Worm (Caenorhabditis elegans) whole organism, L2 larva: Measurements from ENCODE around the gene srg-62.

Source experiments
- C34F6.9 ChIP-seq: fragments of 150-350 bp; optimal IDR thresholded peaks from 2 replicates; lab custom pipeline; 2014; ENCODE audit warnings: missing biosample characterization, missing genetic modification characterization
- F13H6.1 ChIP-seq: sonication (generic microtip); optimal IDR thresholded peaks from 2 replicates; lab custom pipeline; 2016; ENCODE audit warnings: missing genetic modification characterization, missing compliant biosample characterization
- Y55F3AM.14 ChIP-seq: fragments of 200-800 bp; sonication (Bioruptor generic); optimal IDR thresholded peaks from 2 replicates; lab custom pipeline; 2018; ENCODE audit warnings: mild to moderate bottlenecking, missing genetic modification characterization, missing compliant biosample characterization
- alr-1 ChIP-seq: fragments of 150-350 bp; optimal IDR thresholded peaks from 2 replicates; lab custom pipeline; 2014; ENCODE audit warnings: missing biosample characterization, missing genetic modification characterization
- blmp-1 ChIP-seq: sonication (generic microtip); optimal IDR thresholded peaks from 2 replicates; lab custom pipeline; 2017; ENCODE audit warnings: missing genetic modification characterization, mild to moderate bottlenecking, missing compliant biosample characterization, antibody characterized with exemption, moderate library complexity; ENCODE audit not compliant: insufficient read depth
- ceh-16 ChIP-seq: fragments of 150-350 bp; optimal IDR thresholded peaks from 2 replicates; lab custom pipeline; 2014; ENCODE audit warnings: missing biosample characterization, missing genetic modification characterization
- crh-2 ChIP-seq: sonication (generic microtip); optimal IDR thresholded peaks from 2 replicates; lab custom pipeline; 2017; ENCODE audit warnings: missing biosample characterization, missing genetic modification characterization
- elt-1 ChIP-seq: fragments of 150-350 bp; optimal IDR thresholded peaks from 2 replicates; lab custom pipeline; 2014; ENCODE audit warnings: missing biosample characterization, missing genetic modification characterization
- elt-3 ChIP-seq: sonication (generic microtip); optimal IDR thresholded peaks from 2 replicates; lab custom pipeline; 2017; ENCODE audit warnings: missing biosample characterization, missing genetic modification characterization
- fos-1 ChIP-seq: fragments of 150-350 bp; optimal IDR thresholded peaks from 2 replicates; lab custom pipeline; 2014; ENCODE audit warnings: missing biosample characterization, missing genetic modification characterization
- gmeb-1 ChIP-seq: fragments of 150-350 bp; optimal IDR thresholded peaks from 2 replicates; lab custom pipeline; 2014; ENCODE audit warnings: missing biosample characterization, missing genetic modification characterization
- lin-11 ChIP-seq: fragments of 150-350 bp; sonication (generic microtip); optimal IDR thresholded peaks from 2 replicates; lab custom pipeline; 2014; ENCODE audit warnings: missing biosample characterization, missing genetic modification characterization, inconsistent platforms, mixed read lengths
- lin-13 ChIP-seq: fragments of 150-350 bp; optimal IDR thresholded peaks from 2 replicates; lab custom pipeline; 2014; ENCODE audit warnings: missing biosample characterization, missing genetic modification reagents, missing genetic modification characterization
- lsy-2 ChIP-seq, 2 experiments: fragments of 150-350 bp in 1 of 2; sonication (generic microtip) in 1 of 2; optimal IDR thresholded peaks; 2 replicates each; lab custom pipeline; 2014 to 2017; ENCODE audit warnings: missing biosample characterization in 2 of 2, missing genetic modification characterization in 2 of 2
- mab-5 ChIP-seq: fragments of 150-350 bp; optimal IDR thresholded peaks from 2 replicates; lab custom pipeline; 2014; ENCODE audit warnings: missing biosample characterization, missing genetic modification characterization
- mdl-1 ChIP-seq, 2 experiments: fragments of 150-350 bp in 1 of 2; sonication (generic microtip) in 1 of 2; optimal IDR thresholded peaks; 2 replicates each; lab custom pipeline; 2017; ENCODE audit warnings: missing biosample characterization in 2 of 2, missing genetic modification characterization in 2 of 2
- nhr-12 ChIP-seq: fragments of 150-350 bp; optimal IDR thresholded peaks from 2 replicates; lab custom pipeline; 2014; ENCODE audit warnings: missing biosample characterization, missing genetic modification characterization
- nhr-129 ChIP-seq: fragments of 150-350 bp; optimal IDR thresholded peaks from 2 replicates; lab custom pipeline; 2014; ENCODE audit warnings: missing biosample characterization, missing genetic modification characterization
- nhr-21 ChIP-seq: fragments of 150-350 bp; optimal IDR thresholded peaks from 2 replicates; lab custom pipeline; 2014; ENCODE audit warnings: missing biosample characterization, missing genetic modification characterization
- nhr-23 ChIP-seq: fragments of 150-350 bp; optimal IDR thresholded peaks from 2 replicates; lab custom pipeline; 2014; ENCODE audit warnings: missing biosample characterization, missing genetic modification reagents, missing genetic modification characterization
- nhr-237 ChIP-seq: fragments of 150-350 bp; optimal IDR thresholded peaks from 2 replicates; lab custom pipeline; 2014; ENCODE audit warnings: missing biosample characterization, missing genetic modification characterization
- nhr-25 ChIP-seq: fragments of 150-350 bp; sonication (generic microtip); optimal IDR thresholded peaks from 3 replicates; lab custom pipeline; 2014; ENCODE audit warnings: missing biosample characterization, missing genetic modification characterization
- nhr-6 ChIP-seq: fragments of 150-350 bp; optimal IDR thresholded peaks from 2 replicates; lab custom pipeline; 2014; ENCODE audit warnings: missing biosample characterization, missing genetic modification characterization
- nhr-77 ChIP-seq: fragments of 150-350 bp; optimal IDR thresholded peaks from 2 replicates; lab custom pipeline; 2014; ENCODE audit warnings: missing biosample characterization, missing genetic modification characterization
- peb-1 ChIP-seq: fragments of 150-350 bp; optimal IDR thresholded peaks from 2 replicates; lab custom pipeline; 2014; ENCODE audit warnings: missing biosample characterization, missing genetic modification characterization
- skn-1 ChIP-seq: sonication (generic microtip); optimal IDR thresholded peaks from 2 replicates; lab custom pipeline; 2017; ENCODE audit warnings: missing biosample characterization, missing genetic modification characterization
- sma-3 ChIP-seq: sonication (generic microtip); optimal IDR thresholded peaks from 2 replicates; lab custom pipeline; 2016; ENCODE audit warnings: missing genetic modification reagents, missing genetic modification characterization, missing compliant biosample characterization
- sma-9 ChIP-seq, 2 experiments: fragments of 150-350 bp in 1 of 2; sonication (generic microtip) in 1 of 2; optimal IDR thresholded peaks; 2 replicates each; lab custom pipeline; 2014 to 2016; ENCODE audit warnings: missing genetic modification characterization in 2 of 2, mild to moderate bottlenecking in 1 of 2, missing biosample characterization in 1 of 2, missing compliant biosample characterization in 1 of 2, missing genetic modification reagents in 1 of 2, moderate library complexity in 1 of 2
- snpc-4 ChIP-seq: fragments of 150-350 bp; optimal IDR thresholded peaks from 2 replicates; lab custom pipeline; 2014; ENCODE audit warnings: missing biosample characterization, missing genetic modification characterization
- unc-39 ChIP-seq: fragments of 150-350 bp; optimal IDR thresholded peaks from 2 replicates; lab custom pipeline; 2014; ENCODE audit warnings: missing biosample characterization, missing genetic modification characterization
- unc-55 ChIP-seq: fragments of 150-350 bp; sonication (generic microtip); optimal IDR thresholded peaks from 3 replicates; lab custom pipeline; 2014; ENCODE audit warnings: missing biosample characterization, missing genetic modification reagents, missing genetic modification characterization
- zag-1 ChIP-seq: fragments of 150-350 bp; optimal IDR thresholded peaks from 2 replicates; lab custom pipeline; 2014; ENCODE audit warnings: missing biosample characterization, missing genetic modification characterization
- ztf-1 ChIP-seq: fragments of 200-800 bp; sonication (Bioruptor generic); conservative IDR thresholded peaks from 2 replicates; pipeline ENCODE4 v1.3.6; 2022; ENCODE audit warnings: missing genetic modification characterization, missing compliant biosample characterization
- ztf-11 ChIP-seq: sonication (generic microtip); optimal IDR thresholded peaks from 2 replicates; lab custom pipeline; 2017; ENCODE audit warnings: missing biosample characterization, missing genetic modification characterization

The srg-62 gene

DNA sequence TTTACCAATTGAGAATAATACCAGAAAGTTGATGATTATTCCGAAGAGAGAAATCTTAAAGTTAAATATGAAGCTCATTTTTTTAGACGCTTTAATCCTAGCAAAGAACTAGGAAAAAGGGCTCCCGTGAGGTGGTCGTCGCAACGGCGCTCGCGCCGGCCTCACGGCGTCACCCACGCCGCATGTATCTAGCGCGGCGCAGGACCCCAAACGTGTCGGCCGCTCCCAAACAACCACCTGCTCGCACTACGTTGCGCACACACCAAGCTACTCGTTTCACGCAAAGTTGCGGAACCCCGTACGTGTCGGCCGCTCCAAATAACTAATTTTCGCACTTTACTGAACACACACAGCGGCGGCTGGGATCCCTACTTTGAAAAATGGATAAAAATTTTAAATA is 4.2 kb upstream of the srg-62 start:
- no peak for TF ChIP-seq skn-1 (tag; lab: Kevin White, UChicago)
- no peak for TF ChIP-seq F13H6.1 (tag; lab: Kevin White, UChicago)
- TF ChIP-seq nhr-77, result no peak
- no peak for TF ChIP-seq ztf-11
- no peak for TF ChIP-seq lin-11 (tag; lab: Kevin White, UChicago)
- TF ChIP-seq mdl-1 (tag; optimal IDR thresholded peaks at IDR 0.05; lab: Kevin White, UChicago), result no peak
- TF ChIP-seq nhr-12 (tag; lab: Kevin White, UChicago), result no peak
- TF ChIP-seq alr-1, result no peak
- TF ChIP-seq ceh-16 (tag; lab: Kevin White, UChicago), result no peak
- TF ChIP-seq nhr-237 (tag; lab: Kevin White, UChicago), result no peak
- no peak for TF ChIP-seq sma-9 (GFP tag; optimal IDR thresholded peaks at IDR 0.05; lab: Kevin White, UChicago)
- TF ChIP-seq sma-9 (tag; optimal IDR thresholded peaks at IDR 0.05; lab: Kevin White, UChicago), result no peak
- TF ChIP-seq peb-1 (tag; lab: Kevin White, UChicago), result no peak
- TF ChIP-seq elt-3 (tag; lab: Kevin White, UChicago), result no peak
- TF ChIP-seq crh-2, result no peak
- no peak for TF ChIP-seq sma-3 (GFP tag; lab: Kevin White, UChicago)
- no peak for TF ChIP-seq nhr-6 (tag; lab: Kevin White, UChicago)
- no peak for TF ChIP-seq nhr-21
- TF ChIP-seq mab-5 (tag; lab: Kevin White, UChicago), result no peak

ce11 chrV:2740228-2740627 is 2.0 kb downstream of the srg-62 start, which contains the start of gene srg-61:
Gene srg-61 (minus strand): TSS chrV:2740328.
- TF ChIP-seq mdl-1 (tag; optimal IDR thresholded peaks at IDR 0.05; lab: Kevin White, UChicago) (no peak), lsy-2 (tag; optimal IDR thresholded peaks at IDR 0.05; lab: Kevin White, UChicago) (no peak), blmp-1 (no peak), ztf-11 (no peak), fos-1 (tag; lab: Kevin White, UChicago) (no peak), snpc-4 (tag; lab: Kevin White, UChicago) (no peak), nhr-21 (no peak), ztf-1 (GFP tag; lab: Robert Waterston, UW) (no peak)

- no peak for TF ChIP-seq nhr-23 (tag; lab: Kevin White, UChicago)
- no peak for TF ChIP-seq lin-13 (GFP tag; lab: Kevin White, UChicago)
- TF ChIP-seq snpc-4 (tag; lab: Kevin White, UChicago), result peak; percentile 8
These were observed 2.6 kb downstream of the srg-62 start for ce11 chrV:2739607-2740006.

DNA sequence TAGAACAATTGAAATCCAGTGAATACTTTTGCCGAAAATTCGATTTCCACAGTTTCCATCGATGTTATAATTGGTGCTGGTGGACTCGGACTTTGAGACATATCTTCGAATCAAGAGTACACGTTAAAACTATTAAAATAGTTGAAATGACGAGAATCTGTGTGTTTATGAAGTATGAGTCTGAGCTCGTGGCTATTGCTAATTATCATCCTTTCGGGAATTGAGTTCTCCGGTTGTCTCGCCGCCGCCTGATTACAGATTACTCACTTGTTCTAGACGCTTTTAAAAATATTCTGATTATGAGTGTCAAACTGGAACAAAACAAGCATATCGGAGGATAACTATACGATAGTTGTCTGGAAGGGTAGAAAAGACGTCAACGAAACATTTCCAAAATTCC is 4.0 kb downstream of the srg-62 start, which contains the start of gene srg-56:
Gene srg-56 (minus strand): TSS at position 101 of the 400 bp plus-strand sequence.
- TF ChIP-seq zag-1 (no peak), ztf-11 (no peak), sma-3 (GFP tag; lab: Kevin White, UChicago) (no peak), lsy-2 (tag; optimal IDR thresholded peaks at IDR 0.05; lab: Kevin White, UChicago) (no peak), gmeb-1 (tag; lab: Kevin White, UChicago) (no peak), lin-13 (GFP tag; lab: Kevin White, UChicago) (no peak), peb-1 (tag; lab: Kevin White, UChicago) (no peak), alr-1 (no peak), nhr-25 (tag; lab: Kevin White, UChicago) (no peak), sma-9 (GFP tag; optimal IDR thresholded peaks at IDR 0.05; lab: Kevin White, UChicago) (no peak), sma-9 (tag; optimal IDR thresholded peaks at IDR 0.05; lab: Kevin White, UChicago) (no peak), nhr-23 (tag; lab: Kevin White, UChicago) (no peak), elt-1 (tag; lab: Kevin White, UChicago) (no peak), nhr-77 (no peak)

DNA sequence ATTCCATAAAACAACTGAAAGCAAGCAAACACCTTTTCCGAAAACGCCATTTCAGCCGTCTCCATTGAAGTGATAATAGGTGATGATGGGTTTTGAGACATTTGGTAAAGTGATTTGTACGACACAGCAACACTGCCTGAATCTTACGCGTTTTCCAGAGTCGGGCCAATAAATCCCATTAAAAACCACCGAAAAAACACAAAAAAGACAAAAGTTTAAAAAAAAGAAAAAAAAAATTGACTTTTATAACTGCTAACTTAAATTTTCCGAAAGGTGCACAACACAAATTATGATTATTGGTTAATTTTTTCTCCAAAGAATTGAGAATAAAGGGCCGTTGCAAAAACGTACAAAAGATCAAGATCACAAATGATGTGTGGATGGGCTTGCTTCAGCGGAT is 7.8 kb downstream of the srg-62 start, which contains the start of gene srg-57:
Gene srg-57 (minus strand): TSS at position 101 of the 400 bp plus-strand sequence.
- TF ChIP-seq Y55F3AM.14 (GFP tag; lab: Kevin White, UChicago), result no peak
- no peak for TF ChIP-seq nhr-129 (tag; lab: Kevin White, UChicago)
- no peak for TF ChIP-seq unc-39 (tag; lab: Kevin White, UChicago)
- no peak for TF ChIP-seq nhr-12 (tag; lab: Kevin White, UChicago)
- TF ChIP-seq fos-1 (tag; lab: Kevin White, UChicago), result no peak
- no peak for TF ChIP-seq lin-11 (tag; lab: Kevin White, UChicago)
- TF ChIP-seq mdl-1 (tag; optimal IDR thresholded peaks at IDR 0.05; lab: Kevin White, UChicago), result no peak
- no peak for TF ChIP-seq snpc-4 (tag; lab: Kevin White, UChicago)
- no peak for TF ChIP-seq C34F6.9 (tag; lab: Kevin White, UChicago)
- TF ChIP-seq elt-1 (tag; lab: Kevin White, UChicago), result no peak
- no peak for TF ChIP-seq nhr-25 (tag; lab: Kevin White, UChicago)
- TF ChIP-seq unc-55 (GFP tag; lab: Kevin White, UChicago), result no peak
- no peak for TF ChIP-seq peb-1 (tag; lab: Kevin White, UChicago)
- TF ChIP-seq ztf-11, result no peak
- TF ChIP-seq, all 48 proteins: peak for 0
